Fruit fly (Drosophila melanogaster): Measurements from ENCODE around the gene CG31633.

CG31633 gene

DNA sequence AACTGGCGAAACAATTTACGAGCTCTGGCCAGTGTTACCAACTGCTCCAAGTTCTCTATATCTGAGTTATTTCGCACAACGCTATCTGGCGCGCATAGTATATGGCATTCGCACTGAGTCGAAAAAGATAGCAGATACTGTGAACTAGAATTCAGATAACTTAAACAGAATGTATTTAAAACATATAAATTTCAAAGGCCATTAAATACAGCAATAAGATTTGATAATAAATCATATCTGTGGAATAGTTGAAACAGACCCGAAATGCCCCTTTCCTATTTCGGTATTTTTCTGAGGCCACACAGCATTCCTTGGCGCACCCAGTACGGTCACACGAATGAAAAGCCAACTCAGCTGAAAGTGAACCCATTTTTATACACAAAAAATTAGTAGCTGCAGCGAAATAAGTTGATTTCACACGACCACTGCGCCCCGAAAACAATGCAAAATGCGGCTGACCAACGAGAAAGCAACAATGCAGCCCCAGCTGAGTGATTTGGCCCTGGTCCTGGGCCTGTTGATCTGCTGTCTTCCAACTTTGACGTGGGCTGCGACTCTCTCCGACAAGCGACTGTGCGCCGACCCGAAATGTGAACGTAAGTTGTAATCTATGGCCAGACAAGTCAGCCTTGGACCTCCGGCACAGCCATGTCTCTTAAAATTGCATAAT, 6.9 kb downstream of the CG31633 start, which contains the start of the genes CG31635 and Tango1 (continued):
- TF ChIP-seq br (GFP tag; optimal IDR thresholded peaks at IDR 0.05): no peak
- TF ChIP-seq Rel (GFP tag; optimal IDR thresholded peaks at IDR 0.05): no peak
- TF ChIP-seq Rel (tag; optimal IDR thresholded peaks at IDR 0.05): peak; percentile 36
- TF ChIP-seq Hr83 (GFP tag; optimal IDR thresholded peaks at IDR 0.05; ENCODE audit: poor library complexity, severe bottlenecking): peak; percentile 43
- no peak for TF ChIP-seq CrebA (GFP tag; optimal IDR thresholded peaks at IDR 0.05; ENCODE audit: borderline replicate concordance)
- no peak for TF ChIP-seq sv (GFP tag; optimal IDR thresholded peaks at IDR 0.05)
- TF ChIP-seq Sp1 (GFP tag; optimal IDR thresholded peaks at IDR 0.05): no peak
- no peak for TF ChIP-seq HLH106 (tag; optimal IDR thresholded peaks at IDR 0.05)
- peak; percentile 3 for TF ChIP-seq N (GFP tag; optimal IDR thresholded peaks at IDR 0.05)

DNA sequence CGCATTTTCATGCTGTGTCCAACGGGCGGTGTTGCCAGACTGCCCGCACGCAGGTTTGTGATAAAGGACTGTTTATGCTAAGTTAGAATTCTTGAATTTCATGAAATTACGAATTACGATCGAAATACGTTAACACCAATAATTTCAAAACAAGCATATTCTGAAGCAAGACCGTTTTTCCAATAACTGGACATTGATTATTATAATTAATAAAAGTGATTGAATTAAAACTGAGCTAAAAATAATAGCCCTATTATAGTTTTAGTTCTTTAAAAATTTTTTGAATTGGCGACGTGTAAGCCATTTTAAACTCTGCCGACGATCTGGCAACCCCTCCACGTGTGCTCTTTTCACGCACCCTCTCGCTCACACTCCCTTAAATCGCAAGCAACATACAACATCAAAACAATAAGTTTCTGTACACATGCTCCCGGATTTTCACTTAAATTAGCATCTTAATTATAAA, 7.9 kb downstream of the CG31633 start:
- peak; percentile 94 for TF ChIP-seq h (GFP tag; optimal IDR thresholded peaks at IDR 0.05)
- peak; percentile 72 for TF ChIP-seq Rel (GFP tag; optimal IDR thresholded peaks at IDR 0.05)
- peak; percentile 69 for TF ChIP-seq Rel (tag; optimal IDR thresholded peaks at IDR 0.05)
- TF ChIP-seq N (GFP tag; optimal IDR thresholded peaks at IDR 0.05): no peak
- TF ChIP-seq Dfd (GFP tag; optimal IDR thresholded peaks at IDR 0.05): no peak
- TF ChIP-seq dl (GFP tag; optimal IDR thresholded peaks at IDR 0.05; ENCODE audit: insufficient read depth in 1 of 2, partially characterized antibody in 2 of 2): no peak
- TF ChIP-seq foxo (GFP tag; optimal IDR thresholded peaks at IDR 0.05): peak in 1 of 2 experiments; percentile 96
- peak; percentile 93 for TF ChIP-seq HLH106 (tag; optimal IDR thresholded peaks at IDR 0.05)
- TF ChIP-seq pan (optimal IDR thresholded peaks at IDR 0.05): no peak
- peak; percentile 72 for TF ChIP-seq CG32264 (GFP tag; optimal IDR thresholded peaks at IDR 0.05)
- peak; percentile 35 for TF ChIP-seq Mio (GFP tag; optimal IDR thresholded peaks at IDR 0.05)
- TF ChIP-seq Sp1 (GFP tag; optimal IDR thresholded peaks at IDR 0.05): peak; percentile 90
- TF ChIP-seq lola (GFP tag; optimal IDR thresholded peaks at IDR 0.05): no peak
- TF ChIP-seq GATAd (GFP tag; optimal IDR thresholded peaks at IDR 0.05): peak; percentile 55
- peak; percentile 57 for TF ChIP-seq Jra (GFP tag; optimal IDR thresholded peaks at IDR 0.05)
- TF ChIP-seq Myc (optimal IDR thresholded peaks at IDR 0.05): no peak
- no peak for TF ChIP-seq Abd-B (GFP tag; optimal IDR thresholded peaks at IDR 0.05)
- no peak for TF ChIP-seq tai (GFP tag; optimal IDR thresholded peaks at IDR 0.05)
- TF ChIP-seq dsf (GFP tag; optimal IDR thresholded peaks at IDR 0.05; ENCODE audit: borderline replicate concordance): peak; percentile 42
- TF ChIP-seq OdsH (GFP tag; optimal IDR thresholded peaks at IDR 0.05): peak; percentile 92
- TF ChIP-seq sv (GFP tag; optimal IDR thresholded peaks at IDR 0.05): peak; percentile 95
- TF ChIP-seq brk (GFP tag; optimal IDR thresholded peaks at IDR 0.05): no peak
- TF ChIP-seq ey (GFP tag; optimal IDR thresholded peaks at IDR 0.05): peak; percentile 90
- TF ChIP-seq fru (GFP tag; optimal IDR thresholded peaks at IDR 0.05): peak; percentile 93
- TF ChIP-seq CG9705 (GFP tag; optimal IDR thresholded peaks at IDR 0.05): peak; percentile 87
- peak; percentile 95 for TF ChIP-seq rgr (GFP tag; optimal IDR thresholded peaks at IDR 0.05)
- TF ChIP-seq woc (GFP tag; optimal IDR thresholded peaks at IDR 0.05): peak; percentile 86
- TF ChIP-seq br (GFP tag; optimal IDR thresholded peaks at IDR 0.05): peak; percentile 93
- peak; percentile 88 for TF ChIP-seq psq (GFP tag; optimal IDR thresholded peaks at IDR 0.05)
- TF ChIP-seq Vsx2 (GFP tag; optimal IDR thresholded peaks at IDR 0.05; ENCODE audit: partially characterized antibody): no peak

DNA sequence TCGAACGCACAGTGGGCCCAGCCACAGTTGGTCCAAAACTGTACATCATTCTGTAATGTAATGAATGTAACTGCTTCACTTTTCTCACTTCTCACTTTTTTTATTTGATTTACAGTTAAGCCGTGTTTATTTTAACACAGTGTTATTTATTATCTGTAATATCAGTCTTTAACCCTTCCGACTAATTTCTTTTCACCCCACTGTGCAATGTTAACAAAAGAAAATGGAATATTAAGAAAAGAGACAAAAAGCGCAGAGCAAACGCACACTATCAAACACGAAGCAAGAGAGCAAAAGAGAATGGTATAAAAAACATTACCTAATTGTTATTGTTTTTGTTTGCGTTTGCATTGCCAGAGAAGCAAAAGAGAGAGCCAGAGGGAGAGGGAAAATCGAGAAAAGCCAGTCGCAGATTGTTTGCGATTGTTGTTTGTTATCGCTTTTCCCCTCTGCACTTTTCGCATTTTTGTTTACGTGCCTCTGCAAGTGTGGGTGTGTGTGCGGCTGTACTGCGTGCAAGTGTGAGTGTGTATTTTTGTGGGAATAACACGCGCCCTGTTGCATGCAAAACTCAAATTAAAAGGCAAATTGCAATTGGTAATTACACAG, 8.9 kb downstream of the CG31633 start:
- TF ChIP-seq Hr83 (GFP tag; optimal IDR thresholded peaks at IDR 0.05; ENCODE audit: poor library complexity, severe bottlenecking) (no peak), GATAd (GFP tag; optimal IDR thresholded peaks at IDR 0.05) (peak; percentile 28), Jra (GFP tag; optimal IDR thresholded peaks at IDR 0.05) (peak; percentile 48), Rel (GFP tag; optimal IDR thresholded peaks at IDR 0.05) (no peak), Rel (tag; optimal IDR thresholded peaks at IDR 0.05) (peak; percentile 97), OdsH (GFP tag; optimal IDR thresholded peaks at IDR 0.05) (peak; percentile 88), CG32264 (GFP tag; optimal IDR thresholded peaks at IDR 0.05) (peak; percentile 85), dmrt93B (GFP tag; optimal IDR thresholded peaks at IDR 0.05) (peak; percentile 64), Dif (GFP tag; optimal IDR thresholded peaks at IDR 0.05; ENCODE audit: partially characterized antibody) (no peak), pan (optimal IDR thresholded peaks at IDR 0.05) (no peak), Hr78 (GFP tag; optimal IDR thresholded peaks at IDR 0.05) (no peak), Myc (optimal IDR thresholded peaks at IDR 0.05) (no peak), Dfd (GFP tag; optimal IDR thresholded peaks at IDR 0.05) (no peak), brk (GFP tag; optimal IDR thresholded peaks at IDR 0.05) (peak; percentile 56), lola (GFP tag; optimal IDR thresholded peaks at IDR 0.05) (no peak), sv (GFP tag; optimal IDR thresholded peaks at IDR 0.05) (peak; percentile 95), psq (GFP tag; optimal IDR thresholded peaks at IDR 0.05) (peak; percentile 94), ey (GFP tag; optimal IDR thresholded peaks at IDR 0.05) (peak; percentile 90), tai (GFP tag; optimal IDR thresholded peaks at IDR 0.05) (no peak), sage (GFP tag; optimal IDR thresholded peaks at IDR 0.05) (peak; percentile 68), foxo (GFP tag; optimal IDR thresholded peaks at IDR 0.05) (peak; percentile 42 to 93), CrebA (GFP tag; optimal IDR thresholded peaks at IDR 0.05; ENCODE audit: borderline replicate concordance) (no peak), Abd-B (GFP tag; optimal IDR thresholded peaks at IDR 0.05) (no peak), woc (GFP tag; optimal IDR thresholded peaks at IDR 0.05) (peak; percentile 76), h (GFP tag; optimal IDR thresholded peaks at IDR 0.05) (peak; percentile 93), Sp1 (GFP tag; optimal IDR thresholded peaks at IDR 0.05) (peak; percentile 85), CG9705 (GFP tag; optimal IDR thresholded peaks at IDR 0.05) (peak; percentile 40), br (GFP tag; optimal IDR thresholded peaks at IDR 0.05) (peak; percentile 91), Hnf4 (GFP tag; optimal IDR thresholded peaks at IDR 0.05) (peak; percentile 88), Mio (GFP tag; optimal IDR thresholded peaks at IDR 0.05) (no peak), rgr (GFP tag; optimal IDR thresholded peaks at IDR 0.05) (peak; percentile 93), dl (GFP tag; optimal IDR thresholded peaks at IDR 0.05; ENCODE audit: insufficient read depth in 1 of 2, partially characterized antibody in 2 of 2) (peak in 1 of 2 experiments; percentile 4), fru (GFP tag; optimal IDR thresholded peaks at IDR 0.05) (peak; percentile 93), dsf (GFP tag; optimal IDR thresholded peaks at IDR 0.05; ENCODE audit: borderline replicate concordance) (peak; percentile 62), HLH106 (tag; optimal IDR thresholded peaks at IDR 0.05) (peak; percentile 81)

All from whole organism, wandering third instar larva.